Fruit fly (Drosophila melanogaster) whole organism, embryonic: ENCODE measurements around the gene CG1764.

ENCODE experiments used
- ATbp ChIP-seq: fragments of 200-800 bp; sonication (Bioruptor generic); optimal IDR thresholded peaks from 2 replicates; lab custom pipeline; 2017; ENCODE audit warnings: missing biosample characterization, mild to moderate bottlenecking, missing genetic modification characterization, missing genetic modification reagents
- Bteb2 ChIP-seq: fragments of 200-800 bp; sonication (Bioruptor generic); optimal IDR thresholded peaks from 2 replicates; lab custom pipeline; 2016; ENCODE audit warnings: missing biosample characterization, missing genetic modification characterization
- CG10209 ChIP-seq: fragments of 200-800 bp; sonication (Bioruptor generic); optimal IDR thresholded peaks from 3 replicates; lab custom pipeline; 2017; ENCODE audit warnings: missing biosample characterization, mild to moderate bottlenecking, missing genetic modification characterization, missing genetic modification reagents
- CG12769 ChIP-seq: fragments of 200-800 bp; sonication (Bioruptor generic); optimal IDR thresholded peaks from 2 replicates; lab custom pipeline; 2019; ENCODE audit warnings: missing biosample characterization, mild to moderate bottlenecking, missing genetic modification characterization, moderate library complexity
- CG14014 ChIP-seq: fragments of 200-800 bp; sonication (Bioruptor generic); IDR thresholded peaks from 2 replicates; pipeline ENCODE4 v1.3.6; 2022; ENCODE audit warnings: missing biosample characterization, missing genetic modification characterization
- CG14667 ChIP-seq: fragments of 200-800 bp; sonication (Bioruptor generic); IDR thresholded peaks from 2 replicates; pipeline ENCODE4 v1.3.6; 2022; ENCODE audit warnings: missing biosample characterization, missing genetic modification characterization
- CG14710 ChIP-seq: fragments of 200-800 bp; sonication (Bioruptor generic); optimal IDR thresholded peaks from 3 replicates; lab custom pipeline; 2019; ENCODE audit warnings: missing biosample characterization, mild to moderate bottlenecking, missing genetic modification characterization, moderate library complexity
- CG17186 ChIP-seq: fragments of 200-800 bp; sonication (Bioruptor generic); optimal IDR thresholded peaks from 3 replicates; lab custom pipeline; 2017; ENCODE audit warnings: missing biosample characterization, missing genetic modification reagents, missing genetic modification characterization
- CG17802 ChIP-seq: fragments of 200-800 bp; sonication (Bioruptor generic); optimal IDR thresholded peaks from 2 replicates; lab custom pipeline; 2018; ENCODE audit warnings: missing biosample characterization, mild to moderate bottlenecking, missing genetic modification characterization, moderate library complexity
- CG1792 ChIP-seq: fragments of 200-800 bp; sonication (Bioruptor generic); optimal IDR thresholded peaks from 2 replicates; lab custom pipeline; 2016; ENCODE audit warnings: missing biosample characterization, missing genetic modification characterization
- CG3065 ChIP-seq: fragments of 200-800 bp; sonication (Bioruptor generic); optimal IDR thresholded peaks from 2 replicates; lab custom pipeline; 2016; ENCODE audit warnings: missing biosample characterization, missing genetic modification characterization
- CG32767 ChIP-seq: fragments of 200-800 bp; sonication (Bioruptor generic); IDR thresholded peaks from 2 replicates; pipeline ENCODE4 v1.3.6; 2022; ENCODE audit warnings: missing biosample characterization, missing genetic modification characterization
- CG3838 ChIP-seq: fragments of 200-800 bp; sonication (Bioruptor generic); optimal IDR thresholded peaks from 3 replicates; lab custom pipeline; 2016; ENCODE audit warnings: missing biosample characterization, missing genetic modification characterization
- CG4820 ChIP-seq: fragments of 200-800 bp; sonication (Bioruptor generic); optimal IDR thresholded peaks from 3 replicates; lab custom pipeline; 2016; ENCODE audit warnings: missing biosample characterization, missing genetic modification characterization
- CG5953 ChIP-seq: fragments of 200-800 bp; sonication (Bioruptor generic); IDR thresholded peaks from 2 replicates; pipeline ENCODE4 v1.3.6; 2022; ENCODE audit warnings: missing biosample characterization, missing genetic modification characterization
- CG7271 ChIP-seq: fragments of 200-800 bp; sonication (Bioruptor generic); optimal IDR thresholded peaks from 2 replicates; lab custom pipeline; 2018; ENCODE audit warnings: missing biosample characterization, mild to moderate bottlenecking, missing genetic modification characterization, moderate library complexity
- CG7786 ChIP-seq: fragments of 200-800 bp; sonication (Bioruptor generic); optimal IDR thresholded peaks from 2 replicates; lab custom pipeline; 2016; ENCODE audit warnings: missing biosample characterization, missing genetic modification characterization
- Dek ChIP-seq: fragments of 200-800 bp; sonication (Bioruptor generic); optimal IDR thresholded peaks from 3 replicates; lab custom pipeline; 2019; ENCODE audit warnings: missing biosample characterization, mild to moderate bottlenecking, missing genetic modification characterization, moderate library complexity
- Dip2 ChIP-seq: fragments of 200-800 bp; sonication (Bioruptor generic); IDR thresholded peaks from 2 replicates; pipeline ENCODE4 v1.3.6; 2022; ENCODE audit warnings: missing biosample characterization, missing genetic modification characterization
- Drgx ChIP-seq: fragments of 200-800 bp; sonication (Bioruptor generic); IDR thresholded peaks from 2 replicates; pipeline ENCODE4 v1.3.6; 2022; ENCODE audit warnings: missing biosample characterization, missing genetic modification characterization
- Ets65A ChIP-seq: fragments of 200-800 bp; sonication (Bioruptor generic); peaks from one replicate; lab custom pipeline; 2016; ENCODE audit warnings: missing biosample characterization, missing genetic modification characterization
- HLH4C ChIP-seq: fragments of 200-800 bp; sonication (Bioruptor generic); IDR thresholded peaks from 3 replicates; pipeline ENCODE4 v1.3.6; 2022; ENCODE audit warnings: missing biosample characterization, missing genetic modification characterization; ENCODE audit not compliant: partially characterized antibody
- Hey ChIP-seq: fragments of 200-800 bp; sonication (Bioruptor generic); optimal IDR thresholded peaks from 3 replicates; lab custom pipeline; 2018; ENCODE audit warnings: missing biosample characterization, mild to moderate bottlenecking, missing genetic modification characterization
- Hr3 ChIP-seq: fragments of 200-800 bp; sonication (Bioruptor generic); optimal IDR thresholded peaks from 3 replicates; lab custom pipeline; 2016; ENCODE audit warnings: missing biosample characterization, missing genetic modification characterization
- Hr78 ChIP-seq, 2 experiments: fragments of 200-800 bp in 1 of 2; fragments of >200 bp in 1 of 2; sonication (Bioruptor generic) in 1 of 2; optimal IDR thresholded peaks; 2 replicates each; lab custom pipeline; 2017 to 2019; ENCODE audit warnings: missing biosample characterization in 2 of 2, missing genetic modification characterization in 2 of 2, mild to moderate bottlenecking in 1 of 2, moderate library complexity in 1 of 2
- Kr ChIP-seq: fragments of 200-800 bp; sonication (Bioruptor generic); optimal IDR thresholded peaks from 2 replicates; lab custom pipeline; 2017; ENCODE audit warnings: missing biosample characterization, mild to moderate bottlenecking, missing genetic modification characterization
- Lim3 ChIP-seq: fragments of 200-800 bp; sonication (Bioruptor generic); IDR thresholded peaks from 2 replicates; pipeline ENCODE4 v1.3.6; 2022; ENCODE audit warnings: missing biosample characterization, missing genetic modification characterization
- MTF-1 ChIP-seq: fragments of 200-800 bp; sonication (Bioruptor generic); optimal IDR thresholded peaks from 2 replicates; lab custom pipeline; 2018; ENCODE audit warnings: missing biosample characterization, mild to moderate bottlenecking, missing genetic modification characterization, borderline replicate concordance
- Myb ChIP-seq: fragments of 200-800 bp; sonication (Bioruptor generic); optimal IDR thresholded peaks from 2 replicates; lab custom pipeline; 2016; ENCODE audit warnings: missing biosample characterization, missing genetic modification characterization
- Oli ChIP-seq: fragments of 200-800 bp; sonication (Bioruptor generic); optimal IDR thresholded peaks from 2 replicates; lab custom pipeline; 2018; ENCODE audit warnings: missing biosample characterization, mild to moderate bottlenecking, missing genetic modification characterization, moderate library complexity
- Pdp1 ChIP-seq, 2 experiments: fragments of 200-800 bp; sonication (Bioruptor generic); optimal IDR thresholded peaks; 3 replicates each; lab custom pipeline; 2016; ENCODE audit warnings: missing biosample characterization in 2 of 2, missing genetic modification characterization in 2 of 2, mild to moderate bottlenecking in 1 of 2, moderate library complexity in 1 of 2
- Rx ChIP-seq: fragments of 200-800 bp; sonication (Bioruptor generic); IDR thresholded peaks from 2 replicates; pipeline ENCODE4 v1.3.6; 2022; ENCODE audit warnings: missing biosample characterization, missing genetic modification characterization
- Sry-β ChIP-seq: fragments of 200-800 bp; sonication (Bioruptor generic); optimal IDR thresholded peaks from 2 replicates; lab custom pipeline; 2018; ENCODE audit warnings: missing biosample characterization, mild to moderate bottlenecking, missing genetic modification characterization, moderate library complexity
- al ChIP-seq: fragments of 200-800 bp; sonication (Bioruptor generic); IDR thresholded peaks from 2 replicates; pipeline ENCODE4 v1.3.6; 2022; ENCODE audit warnings: missing biosample characterization, missing genetic modification characterization
- ash1 ChIP-seq: fragments of 200-800 bp; sonication (Bioruptor generic); optimal IDR thresholded peaks from 2 replicates; lab custom pipeline; 2018; ENCODE audit warnings: missing biosample characterization, mild to moderate bottlenecking, missing genetic modification characterization
- br ChIP-seq: fragments of >200 bp; optimal IDR thresholded peaks from 2 replicates; lab custom pipeline; 2017
- chm ChIP-seq: fragments of 200-800 bp; sonication (Bioruptor generic); IDR thresholded peaks from 2 replicates; pipeline ENCODE4 v1.3.6; 2022; ENCODE audit warnings: missing biosample characterization, missing genetic modification characterization
- crc ChIP-seq: fragments of 200-800 bp; sonication (Bioruptor generic); optimal IDR thresholded peaks from 2 replicates; lab custom pipeline; 2016; ENCODE audit warnings: missing biosample characterization, missing genetic modification characterization
- crol ChIP-seq: fragments of 200-800 bp; sonication (Bioruptor generic); IDR thresholded peaks from 2 replicates; pipeline ENCODE4 v1.3.6; 2022; ENCODE audit warnings: missing biosample characterization, missing genetic modification characterization
- da ChIP-seq: fragments of 200-800 bp; sonication (Bioruptor generic); optimal IDR thresholded peaks from 2 replicates; lab custom pipeline; 2016; ENCODE audit warnings: missing biosample characterization, missing genetic modification characterization
- exex ChIP-seq: fragments of 200-800 bp; sonication (Bioruptor generic); optimal IDR thresholded peaks from 4 replicates; lab custom pipeline; 2018; ENCODE audit warnings: missing biosample characterization, mild to moderate bottlenecking, missing genetic modification characterization, moderate library complexity
- inv ChIP-seq: fragments of 200-800 bp; sonication (Bioruptor generic); IDR thresholded peaks from 2 replicates; pipeline ENCODE4 v1.3.6; 2022; ENCODE audit warnings: missing biosample characterization, missing genetic modification characterization; ENCODE audit not compliant: partially characterized antibody
- nmo ChIP-seq: fragments of 200-800 bp; sonication (Bioruptor generic); optimal IDR thresholded peaks from 2 replicates; lab custom pipeline; 2018; ENCODE audit warnings: missing biosample characterization, mild to moderate bottlenecking, missing genetic modification characterization, moderate library complexity
- oc ChIP-seq: fragments of 200-800 bp; sonication (Bioruptor generic); optimal IDR thresholded peaks from 2 replicates; lab custom pipeline; 2018; ENCODE audit warnings: missing biosample characterization, mild to moderate bottlenecking, missing genetic modification characterization, moderate library complexity
- repo ChIP-seq: fragments of 200-800 bp; sonication (Bioruptor generic); optimal IDR thresholded peaks from 2 replicates; lab custom pipeline; 2016; ENCODE audit warnings: missing biosample characterization, missing genetic modification characterization
- sens-2 ChIP-seq: fragments of 200-800 bp; sonication (Bioruptor generic); IDR thresholded peaks from 2 replicates; pipeline ENCODE4 v1.3.6; 2022; ENCODE audit warnings: missing biosample characterization, missing genetic modification characterization
- tin ChIP-seq: fragments of 200-800 bp; sonication (Bioruptor generic); optimal IDR thresholded peaks from 3 replicates; lab custom pipeline; 2016; ENCODE audit warnings: missing biosample characterization, missing genetic modification characterization
- trh ChIP-seq: fragments of 200-800 bp; sonication (Bioruptor generic); optimal IDR thresholded peaks from 2 replicates; lab custom pipeline; 2016; ENCODE audit warnings: missing biosample characterization, missing genetic modification characterization
- tx ChIP-seq: fragments of 200-800 bp; sonication (Bioruptor generic); optimal IDR thresholded peaks from 2 replicates; lab custom pipeline; 2016; ENCODE audit warnings: missing biosample characterization, missing genetic modification characterization
- wor ChIP-seq: fragments of 200-800 bp; sonication (Bioruptor generic); IDR thresholded peaks from 2 replicates; pipeline ENCODE4 v1.3.6; 2022; ENCODE audit warnings: missing biosample characterization, missing genetic modification characterization

The CG1764 gene

dm6 chrX:13274429-13275095 lies 27.7 kb downstream of the CG1764 start (continued):
- TF ChIP-seq CG14710 (tag; lab: Kevin White, UChicago) (peak; percentile 61), Myb (GFP tag; lab: Kevin White, UChicago) (no peak), Oli (tag; lab: Kevin White, UChicago) (peak; percentile 69), tin (GFP tag; lab: Kevin White, UChicago) (peak; percentile 32), wor (GFP tag; lab: Robert Waterston, UW) (peak; percentile 37), Rx (GFP tag; lab: Robert Waterston, UW) (no peak), tx (GFP tag; lab: Kevin White, UChicago) (no peak), da (GFP tag; lab: Kevin White, UChicago) (no peak), HLH4C (GFP tag; lab: Robert Waterston, UW) (no peak), CG3065 (GFP tag; lab: Kevin White, UChicago) (no peak), CG7786 (GFP tag; lab: Kevin White, UChicago) (no peak), CG10209 (peak; percentile 20), trh (GFP tag; lab: Kevin White, UChicago) (no peak), Hr78 (GFP tag; optimal IDR thresholded peaks at IDR 0.05; lab: Kevin White, UChicago) (peak in 1 of 2 experiments; percentile 26), sens-2 (GFP tag; lab: Robert Waterston, UW) (no peak), Dip2 (no peak), crc (GFP tag; lab: Kevin White, UChicago) (no peak), CG1792 (no peak), CG3838 (GFP tag; lab: Kevin White, UChicago) (no peak), oc (peak; percentile 54), repo (GFP tag; lab: Kevin White, UChicago) (no peak), chm (GFP tag; lab: Robert Waterston, UW) (no peak), CG17186 (GFP tag; lab: Kevin White, UChicago) (no peak), MTF-1 (GFP tag; lab: Kevin White, UChicago) (no peak), Pdp1 (GFP tag; optimal IDR thresholded peaks at IDR 0.05; lab: Kevin White, UChicago) (no peak), CG4820 (GFP tag; lab: Kevin White, UChicago) (no peak), ash1 (GFP tag; lab: Kevin White, UChicago) (no peak), CG5953 (GFP tag; lab: Robert Waterston, UW) (0 out of 2 replicates have a peak, but pooled peaks have one; percentile 33), CG12769 (tag; lab: Kevin White, UChicago) (no peak), CG32767 (GFP tag; lab: Robert Waterston, UW) (no peak; the same call in 1 of the 2 replicates), Sry-β (no peak), Hey (tag; lab: Kevin White, UChicago) (no peak), Dek (tag; lab: Kevin White, UChicago) (peak; percentile 62), exex (tag; lab: Kevin White, UChicago) (no peak), Bteb2 (GFP tag; lab: Kevin White, UChicago) (no peak), Kr (GFP tag; lab: Kevin White, UChicago) (no peak), nmo (peak; percentile 87), CG14014 (GFP tag; lab: Robert Waterston, UW) (peak; percentile 15; the same call in 1 of the 2 replicates), al (GFP tag; lab: Robert Waterston, UW) (peak; percentile 32; the same call in 1 of the 2 replicates), Hr3 (GFP tag; lab: Kevin White, UChicago) (peak; percentile 21), CG14667 (GFP tag; lab: Robert Waterston, UW) (0 out of 2 replicates have a peak, but pooled peaks have one; percentile 16), Lim3 (GFP tag; lab: Robert Waterston, UW) (no peak), br (no peak), crol (no peak), CG17802 (no peak), Drgx (GFP tag; lab: Robert Waterston, UW) (peak; percentile 49), inv (GFP tag; lab: Robert Waterston, UW) (no peak), ATbp (GFP tag; lab: Kevin White, UChicago) (peak; percentile 9), Ets65A (GFP tag; lab: Kevin White, UChicago) (no peak), CG7271 (tag; lab: Kevin White, UChicago) (no peak)
